Worm (Caenorhabditis elegans) whole organism, late embryonic: ENCODE measurements around the gene F35G12.5.

Experiments
- K02D7.2 ChIP-seq: sonication (generic microtip); optimal IDR thresholded peaks from 2 replicates; lab custom pipeline; 2017; ENCODE audit warnings: mild to moderate bottlenecking, missing genetic modification characterization, missing compliant biosample characterization
- ceh-14 ChIP-seq: sonication (generic microtip); optimal IDR thresholded peaks from 2 replicates; lab custom pipeline; 2016; ENCODE audit warnings: missing genotype, missing genetic modification characterization, missing compliant biosample characterization
- ceh-2 ChIP-seq: sonication (generic microtip); optimal IDR thresholded peaks from 2 replicates; lab custom pipeline; 2016; ENCODE audit warnings: missing genotype, missing genetic modification characterization, missing compliant biosample characterization
- ceh-22 ChIP-seq: sonication (generic microtip); optimal IDR thresholded peaks from 2 replicates; lab custom pipeline; 2017; ENCODE audit warnings: missing biosample characterization, missing genetic modification characterization
- ceh-24 ChIP-seq: sonication (generic microtip); optimal IDR thresholded peaks from 2 replicates; lab custom pipeline; 2016; ENCODE audit warnings: mild to moderate bottlenecking, missing genetic modification characterization, missing compliant biosample characterization
- dmd-4 ChIP-seq: sonication (generic microtip); optimal IDR thresholded peaks from 2 replicates; lab custom pipeline; 2016; ENCODE audit warnings: borderline replicate concordance, missing genetic modification characterization, missing compliant biosample characterization
- eyg-1 ChIP-seq: sonication (generic microtip); optimal IDR thresholded peaks from 2 replicates; lab custom pipeline; 2016; ENCODE audit warnings: missing genotype, missing genetic modification characterization, missing compliant biosample characterization
- fkh-10 ChIP-seq: fragments of 150-350 bp; optimal IDR thresholded peaks from 2 replicates; lab custom pipeline; 2014; ENCODE audit warnings: missing biosample characterization, missing genetic modification reagents, missing genetic modification characterization
- fkh-6 ChIP-seq: sonication (generic microtip); optimal IDR thresholded peaks from 2 replicates; lab custom pipeline; 2016; ENCODE audit warnings: missing genetic modification characterization, missing compliant biosample characterization
- hlh-13 ChIP-seq: fragments of 200-800 bp; sonication (Bioruptor generic); optimal IDR thresholded peaks from 2 replicates; lab custom pipeline; 2018; ENCODE audit warnings: mild to moderate bottlenecking, missing genetic modification characterization, missing compliant biosample characterization
- hlh-30 ChIP-seq: sonication (generic microtip); optimal IDR thresholded peaks from 2 replicates; lab custom pipeline; 2017; ENCODE audit warnings: antibody characterized with exemption, missing genetic modification characterization, missing compliant biosample characterization; ENCODE audit not compliant: insufficient read depth
- hlh-6 ChIP-seq: sonication (generic microtip); optimal IDR thresholded peaks from 2 replicates; lab custom pipeline; 2016; ENCODE audit warnings: missing genotype, missing genetic modification characterization, missing compliant biosample characterization
- lin-11 ChIP-seq: fragments of 200-800 bp; sonication (Bioruptor generic); optimal IDR thresholded peaks from 2 replicates; lab custom pipeline; 2018; ENCODE audit warnings: mild to moderate bottlenecking, missing genetic modification characterization, missing compliant biosample characterization
- madf-2 ChIP-seq: sonication (generic microtip); optimal IDR thresholded peaks from 2 replicates; lab custom pipeline; 2017; ENCODE audit warnings: missing genetic modification characterization, missing compliant biosample characterization
- mec-3 ChIP-seq: sonication (generic microtip); optimal IDR thresholded peaks from 2 replicates; lab custom pipeline; 2016; ENCODE audit warnings: borderline replicate concordance, missing genetic modification characterization, missing compliant biosample characterization
- npax-4 ChIP-seq: sonication (generic microtip); optimal IDR thresholded peaks from 2 replicates; lab custom pipeline; 2016; ENCODE audit warnings: missing genetic modification characterization, missing compliant biosample characterization
- pax-1 ChIP-seq: fragments of 150-350 bp; optimal IDR thresholded peaks from 2 replicates; lab custom pipeline; 2014; ENCODE audit warnings: missing biosample characterization, missing genetic modification characterization
- ref-2 ChIP-seq: sonication (generic microtip); optimal IDR thresholded peaks from 2 replicates; lab custom pipeline; 2016; ENCODE audit warnings: missing genetic modification characterization, missing compliant biosample characterization
- rnt-1 ChIP-seq: sonication (generic microtip); optimal IDR thresholded peaks from 2 replicates; lab custom pipeline; 2016; ENCODE audit warnings: missing genetic modification characterization, missing compliant biosample characterization
- sdc-2 ChIP-seq: sonication (generic microtip); optimal IDR thresholded peaks from 2 replicates; lab custom pipeline; 2016; ENCODE audit warnings: missing genotype, missing genetic modification characterization, missing compliant biosample characterization
- syd-9 ChIP-seq: sonication (generic microtip); optimal IDR thresholded peaks from 2 replicates; lab custom pipeline; 2016; ENCODE audit warnings: mild to moderate bottlenecking, missing genetic modification characterization, moderate library complexity, missing compliant biosample characterization
- tbx-2 ChIP-seq: sonication (generic microtip); optimal IDR thresholded peaks from 2 replicates; lab custom pipeline; 2016; ENCODE audit warnings: missing genetic modification characterization, missing compliant biosample characterization
- unc-42 ChIP-seq: sonication (generic microtip); optimal IDR thresholded peaks from 2 replicates; lab custom pipeline; 2016; ENCODE audit warnings: missing genotype, missing genetic modification characterization, missing compliant biosample characterization
- unc-55 ChIP-seq: sonication (generic microtip); optimal IDR thresholded peaks from 2 replicates; lab custom pipeline; 2017; ENCODE audit warnings: missing biosample characterization, missing genetic modification reagents, missing genetic modification characterization
- unc-86 ChIP-seq: sonication (generic microtip); optimal IDR thresholded peaks from 2 replicates; lab custom pipeline; 2016; ENCODE audit warnings: missing genetic modification characterization, missing compliant biosample characterization

Gene F35G12.5

ce11 chrIII:4628165-4628564 lies 44.2 kb downstream of the F35G12.5 start, which contains the start of gene clec-151:
clec-151 (plus strand) TSS chrIII:4628465.
- no peak for TF ChIP-seq dmd-4 (tag; lab: Kevin White, UChicago)
- no peak for TF ChIP-seq fkh-6 (tag; lab: Kevin White, UChicago)
- no peak for TF ChIP-seq npax-4 (tag; lab: Kevin White, UChicago)
- TF ChIP-seq ceh-14: no peak
- no peak for TF ChIP-seq eyg-1 (tag; lab: Kevin White, UChicago)
- TF ChIP-seq pax-1: no peak
- TF ChIP-seq fkh-10 (GFP tag; lab: Kevin White, UChicago): no peak
- TF ChIP-seq sdc-2 (tag; lab: Kevin White, UChicago): no peak
- no peak for TF ChIP-seq hlh-13 (GFP tag; lab: Kevin White, UChicago)
- TF ChIP-seq ceh-2: no peak
- TF ChIP-seq hlh-30 (tag; lab: Kevin White, UChicago): no peak
- TF ChIP-seq syd-9: no peak
- no peak for TF ChIP-seq ceh-22

- TF ChIP-seq sdc-2 (tag; lab: Kevin White, UChicago) (no peak), ref-2 (tag; lab: Kevin White, UChicago) (no peak), unc-42 (tag; lab: Kevin White, UChicago) (no peak), unc-86 (tag; lab: Kevin White, UChicago) (no peak), tbx-2 (tag; lab: Kevin White, UChicago) (no peak), unc-55 (GFP tag; lab: Kevin White, UChicago) (no peak), K02D7.2 (tag; lab: Kevin White, UChicago) (no peak), madf-2 (no peak), rnt-1 (tag; lab: Kevin White, UChicago) (no peak), ceh-24 (tag; lab: Kevin White, UChicago) (no peak), syd-9 (no peak), ceh-14 (no peak), mec-3 (tag; lab: Kevin White, UChicago) (no peak), lin-11 (tag; lab: Kevin White, UChicago) (no peak), hlh-6 (tag; lab: Kevin White, UChicago) (no peak)
Measured at ce11 chrIII:4634947-4635346, 51.0 kb downstream of the F35G12.5 start, which contains the start of gene clec-153. clec-153 (plus strand) TSS chrIII:4635247.
